Fruit fly (Drosophila melanogaster): ENCODE data around the gene CG10681.
A peak's percentile ranks its signal among the peaks of the same experiment; 100 is the strongest.

Gene CG10681

dm6 chr3L:12501249-12501648 lies at the start of gene CG10681, which contains the start of gene CG10638 (continued):
- peak; percentile 66 for TF ChIP-seq CG2120 (GFP tag; optimal IDR thresholded peaks at IDR 0.05)
- no peak for TF ChIP-seq CG9817 (tag; optimal IDR thresholded peaks at IDR 0.05)
- TF ChIP-seq Hmx (GFP tag; optimal IDR thresholded peaks at IDR 0.05) = peak; percentile 0
- no peak for TF ChIP-seq CG33557 (GFP tag; optimal IDR thresholded peaks at IDR 0.05)
- TF ChIP-seq Ets65A (GFP tag) = peak; percentile 79
- TF ChIP-seq E2f2 (GFP tag; IDR thresholded peaks at IDR 0.05) = peak; percentile 51; the same call in 1 of the 2 replicates
- TF ChIP-seq hth (optimal IDR thresholded peaks at IDR 0.05) = no peak
- peak; percentile 13 for TF ChIP-seq Hmr (GFP tag; optimal IDR thresholded peaks at IDR 0.05)
- TF ChIP-seq CoRest (tag; optimal IDR thresholded peaks at IDR 0.05) = peak; percentile 61
- TF ChIP-seq vnd (GFP tag; IDR thresholded peaks at IDR 0.05; ENCODE audit: partially characterized antibody) = no peak
- peak; percentile 40 for TF ChIP-seq gsb-n (tag; optimal IDR thresholded peaks at IDR 0.05)
- peak; percentile 18 for TF ChIP-seq CG16863 (GFP tag; optimal IDR thresholded peaks at IDR 0.05)
- TF ChIP-seq Neu2 (GFP tag; optimal IDR thresholded peaks at IDR 0.05; ENCODE audit: borderline replicate concordance) = no peak
- TF ChIP-seq ind (GFP tag; optimal IDR thresholded peaks at IDR 0.05) = peak; percentile 27
- TF ChIP-seq tap (tag; optimal IDR thresholded peaks at IDR 0.05) = peak; percentile 28
- TF ChIP-seq BtbVII (GFP tag; optimal IDR thresholded peaks at IDR 0.05) = no peak
- no peak for TF ChIP-seq Drgx (GFP tag; IDR thresholded peaks at IDR 0.05)
- TF ChIP-seq CG10366 (GFP tag; IDR thresholded peaks at IDR 0.05) = no peak
- no peak for TF ChIP-seq CG12942 (GFP tag; optimal IDR thresholded peaks at IDR 0.05)
- peak; percentile 49 for TF ChIP-seq CG18262 (tag; optimal IDR thresholded peaks at IDR 0.05)
- TF ChIP-seq Oli (tag; optimal IDR thresholded peaks at IDR 0.05) = no peak
- peak; percentile 25 for TF ChIP-seq Fer3 (tag; optimal IDR thresholded peaks at IDR 0.05)
- TF ChIP-seq da (GFP tag; optimal IDR thresholded peaks at IDR 0.05) = no peak
- TF ChIP-seq CG7271 (tag; optimal IDR thresholded peaks at IDR 0.05) = no peak
- TF ChIP-seq ftz-f1 (GFP tag; optimal IDR thresholded peaks at IDR 0.05) = peak; percentile 78
- no peak for TF ChIP-seq pros (GFP tag; optimal IDR thresholded peaks at IDR 0.05)
- no peak for TF ChIP-seq CG8281 (tag; optimal IDR thresholded peaks at IDR 0.05)
- TF ChIP-seq jigr1 (GFP tag; IDR thresholded peaks at IDR 0.05) = no peak
- TF ChIP-seq CG15696 (tag; optimal IDR thresholded peaks at IDR 0.05) = no peak
- peak; percentile 85 for TF ChIP-seq lbe (GFP tag; optimal IDR thresholded peaks at IDR 0.05)
- TF ChIP-seq CG3065 (GFP tag; optimal IDR thresholded peaks at IDR 0.05) = no peak
- TF ChIP-seq org-1 (GFP tag; optimal IDR thresholded peaks at IDR 0.05) = no peak
- peak; percentile 33 for TF ChIP-seq Sox102F (GFP tag; optimal IDR thresholded peaks at IDR 0.05)
- no peak for TF ChIP-seq pnt (GFP tag; optimal IDR thresholded peaks at IDR 0.05)
- TF ChIP-seq CG3847 (GFP tag; IDR thresholded peaks at IDR 0.05) = peak; percentile 67
- TF ChIP-seq CG9797 (GFP tag; optimal IDR thresholded peaks at IDR 0.05) = peak; percentile 73
- TF ChIP-seq CG8089 (GFP tag; optimal IDR thresholded peaks at IDR 0.05) = no peak
- TF ChIP-seq CG34422 (GFP tag; IDR thresholded peaks at IDR 0.05) = peak; percentile 55; the same call in 1 of the 3 replicates
- TF ChIP-seq Myb (GFP tag; optimal IDR thresholded peaks at IDR 0.05) = peak; percentile 32
- TF ChIP-seq CG8924 (tag; optimal IDR thresholded peaks at IDR 0.05) = peak; percentile 49
- no peak for TF ChIP-seq jing (GFP tag; optimal IDR thresholded peaks at IDR 0.05)
- peak; percentile 65 for TF ChIP-seq CG13287 (GFP tag; IDR thresholded peaks at IDR 0.05; ENCODE audit: partially characterized antibody)
- TF ChIP-seq ase (GFP tag; IDR thresholded peaks at IDR 0.05) = no peak
- peak; percentile 33 for TF ChIP-seq CG30020 (tag; optimal IDR thresholded peaks at IDR 0.05)
- no peak for TF ChIP-seq CG32767 (GFP tag; IDR thresholded peaks at IDR 0.05)
- peak; percentile 43 for TF ChIP-seq Spps (tag; optimal IDR thresholded peaks at IDR 0.05)
- TF ChIP-seq slp2 (GFP tag; optimal IDR thresholded peaks at IDR 0.05) = no peak
- no peak for TF ChIP-seq ci (GFP tag; IDR thresholded peaks at IDR 0.05)
- no peak for TF ChIP-seq CG10462 (GFP tag; optimal IDR thresholded peaks at IDR 0.05)
- no peak for TF ChIP-seq esg (GFP tag; conservative IDR thresholded peaks at IDR 0.05)
- TF ChIP-seq cad (GFP tag; optimal IDR thresholded peaks at IDR 0.05) = no peak
- TF ChIP-seq CG1603 (tag; optimal IDR thresholded peaks at IDR 0.05) = peak; percentile 43
